Worm (Caenorhabditis elegans): ENCODE results near the gene lin-1.

DNA sequence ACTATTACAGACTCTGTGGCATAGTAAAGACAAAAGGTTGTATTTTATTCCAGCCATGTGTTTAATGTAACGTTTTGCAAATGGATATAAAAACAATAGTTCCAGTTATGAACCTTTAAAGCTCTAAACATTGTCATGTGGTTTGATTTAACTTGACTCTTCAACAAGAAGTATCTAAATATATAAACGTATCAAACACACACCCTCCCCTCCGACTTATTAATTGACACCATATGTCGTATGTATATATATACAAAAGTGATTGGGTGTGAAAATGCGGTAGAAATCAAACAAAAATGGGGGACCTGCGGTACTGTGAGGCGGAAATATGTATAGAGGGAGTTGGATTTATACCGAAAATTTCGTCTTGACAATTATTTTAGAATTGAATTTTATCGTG lies 1.7 kb downstream of the lin-1 start:
- TF ChIP-seq ceh-36 (tag; optimal IDR thresholded peaks at IDR 0.05) (no peak), sea-1 (GFP tag; conservative IDR thresholded peaks at IDR 0.05) (no peak)
